Worm (Caenorhabditis elegans) whole organism, L1 larva: ENCODE data around the gene lrx-1.
A peak's percentile ranks its signal among the peaks of the same experiment; 100 is the strongest.

Source experiments
- C04F5.9 ChIP-seq: sonication (generic microtip); optimal IDR thresholded peaks from 2 replicates; lab custom pipeline; 2016; ENCODE audit warnings: missing genetic modification characterization, missing compliant biosample characterization
- C16A3.4 ChIP-seq: fragments of 150-350 bp; optimal IDR thresholded peaks from 2 replicates; lab custom pipeline; 2014; ENCODE audit warnings: missing biosample characterization, missing genetic modification characterization
- C34B4.2 ChIP-seq: sonication (generic microtip); optimal IDR thresholded peaks from 2 replicates; lab custom pipeline; 2017; ENCODE audit warnings: mild to moderate bottlenecking, missing genetic modification characterization, missing compliant biosample characterization
- Y116A8C.19 ChIP-seq: sonication (generic microtip); optimal IDR thresholded peaks from 2 replicates; lab custom pipeline; 2016; ENCODE audit warnings: missing compliant biosample characterization, missing genetic modification characterization, borderline replicate concordance
- aha-1 ChIP-seq: fragments of 150-350 bp; optimal IDR thresholded peaks from 2 replicates; lab custom pipeline; 2014; ENCODE audit warnings: missing biosample characterization, missing genetic modification characterization
- alr-1 ChIP-seq: fragments of 200-800 bp; sonication (Bioruptor generic); optimal IDR thresholded peaks from 2 replicates; lab custom pipeline; 2018; ENCODE audit warnings: borderline replicate concordance, mild to moderate bottlenecking, missing genetic modification characterization, missing compliant biosample characterization
- aly-2 ChIP-seq: fragments of 150-350 bp; optimal IDR thresholded peaks from 2 replicates; lab custom pipeline; 2014; ENCODE audit warnings: missing biosample characterization, missing genetic modification characterization
- blmp-1 ChIP-seq: fragments of 150-350 bp; optimal IDR thresholded peaks from 2 replicates; lab custom pipeline; 2014; ENCODE audit warnings: missing biosample characterization, missing genetic modification characterization
- ces-1 ChIP-seq: fragments of 150-350 bp; optimal IDR thresholded peaks from 2 replicates; lab custom pipeline; 2014; ENCODE audit warnings: missing biosample characterization, missing genetic modification reagents, missing genetic modification characterization
- dsc-1 ChIP-seq: sonication (generic microtip); optimal IDR thresholded peaks from 2 replicates; lab custom pipeline; 2016; ENCODE audit warnings: mild to moderate bottlenecking, missing genetic modification characterization, missing compliant biosample characterization
- egl-13 ChIP-seq: sonication (generic microtip); optimal IDR thresholded peaks from 2 replicates; lab custom pipeline; 2016; ENCODE audit warnings: missing genotype, missing genetic modification reagents, missing genetic modification characterization, missing compliant biosample characterization
- egl-27 ChIP-seq, 2 experiments: fragments of 150-350 bp in 1 of 2; sonication (generic microtip); optimal IDR thresholded peaks; 3 replicates each; lab custom pipeline; 2017 to 2018; ENCODE audit warnings: missing biosample characterization in 2 of 2, missing genetic modification characterization in 2 of 2, missing genetic modification reagents in 2 of 2
- elt-2 ChIP-seq: sonication (generic microtip); optimal IDR thresholded peaks from 2 replicates; lab custom pipeline; 2016; ENCODE audit warnings: missing genetic modification characterization, mild to moderate bottlenecking, inconsistent platforms, missing compliant biosample characterization, missing genetic modification reagents
- elt-3 ChIP-seq, 6 experiments: fragments of 150-350 bp in 1 of 6; sonication (generic microtip); optimal IDR thresholded peaks; 2 replicates each; lab custom pipeline; 2017 to 2018; ENCODE audit warnings: missing biosample characterization in 6 of 6, missing genetic modification characterization in 6 of 6, inconsistent platforms in 1 of 6
- fkh-4 ChIP-seq: sonication (generic microtip); optimal IDR thresholded peaks from 2 replicates; lab custom pipeline; 2016; ENCODE audit warnings: missing compliant biosample characterization, missing genetic modification characterization, borderline replicate concordance
- fos-1 ChIP-seq: fragments of 150-350 bp; optimal IDR thresholded peaks from 2 replicates; lab custom pipeline; 2014; ENCODE audit warnings: missing biosample characterization, missing genetic modification characterization
- grh-1 ChIP-seq: fragments of 200-800 bp; sonication (Bioruptor generic); IDR thresholded peaks from 2 replicates; pipeline ENCODE4 v1.3.6; 2022; ENCODE audit warnings: missing genetic modification reagents, missing genetic modification characterization, missing compliant biosample characterization
- hlh-17 ChIP-seq: fragments of 200-800 bp; sonication (Bioruptor generic); optimal IDR thresholded peaks from 2 replicates; lab custom pipeline; 2018; ENCODE audit warnings: missing genetic modification characterization, mild to moderate bottlenecking, missing compliant biosample characterization, moderate library complexity, borderline replicate concordance
- hlh-4 ChIP-seq: sonication (generic microtip); optimal IDR thresholded peaks from 2 replicates; lab custom pipeline; 2016; ENCODE audit warnings: mild to moderate bottlenecking, missing genetic modification characterization, missing compliant biosample characterization
- hpl-2 ChIP-seq: fragments of 150-350 bp; optimal IDR thresholded peaks from 2 replicates; lab custom pipeline; 2014; ENCODE audit warnings: missing biosample characterization, missing genetic modification reagents, missing genetic modification characterization
- isw-1 ChIP-seq: fragments of 200-800 bp; sonication (Bioruptor generic); IDR thresholded peaks from 2 replicates; pipeline ENCODE4 v1.3.6; 2022; ENCODE audit warnings: missing genetic modification characterization, missing compliant biosample characterization
- jun-1 ChIP-seq: fragments of 150-350 bp; optimal IDR thresholded peaks from 2 replicates; lab custom pipeline; 2014; ENCODE audit warnings: missing biosample characterization, missing genetic modification reagents, missing genetic modification characterization
- lin-14 ChIP-seq: fragments of 200-800 bp; sonication (Bioruptor generic); optimal IDR thresholded peaks from 2 replicates; lab custom pipeline; 2018; ENCODE audit warnings: mild to moderate bottlenecking, missing genetic modification characterization, moderate library complexity, missing compliant biosample characterization
- lin-15B ChIP-seq: fragments of 150-350 bp; sonication (generic microtip); optimal IDR thresholded peaks from 3 replicates; lab custom pipeline; 2014; ENCODE audit warnings: missing biosample characterization, missing genetic modification characterization
- lin-35 ChIP-seq, 2 experiments: fragments of 150-350 bp; optimal IDR thresholded peaks; 2 replicates each; lab custom pipeline; 2014; ENCODE audit warnings: missing biosample characterization in 2 of 2, missing genetic modification characterization in 2 of 2, missing genetic modification reagents in 2 of 2
- lir-3 ChIP-seq: sonication (generic microtip); optimal IDR thresholded peaks from 2 replicates; lab custom pipeline; 2016; ENCODE audit warnings: mild to moderate bottlenecking, missing genetic modification characterization, moderate library complexity, missing compliant biosample characterization; ENCODE audit not compliant: poor library complexity
- lsy-2 ChIP-seq, 2 experiments: fragments of 150-350 bp; optimal IDR thresholded peaks; 2 replicates each; lab custom pipeline; 2014; ENCODE audit warnings: missing biosample characterization in 2 of 2, missing genetic modification characterization in 2 of 2
- mef-2 ChIP-seq: fragments of 150-350 bp; optimal IDR thresholded peaks from 2 replicates; lab custom pipeline; 2014; ENCODE audit warnings: missing biosample characterization, missing genetic modification characterization
- mep-1 ChIP-seq: fragments of 150-350 bp; optimal IDR thresholded peaks from 2 replicates; lab custom pipeline; 2014; ENCODE audit warnings: missing biosample characterization, missing genetic modification characterization
- nhr-11 ChIP-seq: fragments of 150-350 bp; optimal IDR thresholded peaks from 2 replicates; lab custom pipeline; 2014; ENCODE audit warnings: missing biosample characterization, missing genetic modification characterization
- nhr-12 ChIP-seq: sonication (generic microtip); optimal IDR thresholded peaks from 2 replicates; lab custom pipeline; 2017; ENCODE audit warnings: missing biosample characterization, missing genetic modification characterization
- nhr-19 ChIP-seq: fragments of 200-800 bp; sonication (Bioruptor generic); conservative IDR thresholded peaks from 2 replicates; pipeline ENCODE4 v1.3.6; 2022; ENCODE audit warnings: missing genetic modification characterization, missing compliant biosample characterization
- nhr-20 ChIP-seq: sonication (generic microtip); optimal IDR thresholded peaks from 2 replicates; lab custom pipeline; 2016; ENCODE audit warnings: mild to moderate bottlenecking, missing genetic modification characterization, missing compliant biosample characterization
- nhr-28 ChIP-seq: fragments of 150-350 bp; optimal IDR thresholded peaks from 2 replicates; lab custom pipeline; 2014; ENCODE audit warnings: missing biosample characterization, missing genetic modification characterization
- nhr-47 ChIP-seq: sonication (generic microtip); optimal IDR thresholded peaks from 2 replicates; lab custom pipeline; 2016; ENCODE audit warnings: mild to moderate bottlenecking, missing genetic modification characterization, moderate library complexity, missing compliant biosample characterization
- nhr-77 ChIP-seq: fragments of 150-350 bp; optimal IDR thresholded peaks from 2 replicates; lab custom pipeline; 2014; ENCODE audit warnings: missing biosample characterization, missing genetic modification characterization
- nhr-84 ChIP-seq: sonication (generic microtip); optimal IDR thresholded peaks from 2 replicates; lab custom pipeline; 2017; ENCODE audit warnings: missing biosample characterization, missing genetic modification characterization
- pag-3 ChIP-seq: sonication (generic microtip); optimal IDR thresholded peaks from 2 replicates; lab custom pipeline; 2017; ENCODE audit warnings: missing genetic modification characterization, mild to moderate bottlenecking, missing compliant biosample characterization, antibody characterized with exemption, borderline replicate concordance; ENCODE audit not compliant: insufficient read depth
- pax-3 ChIP-seq: fragments of 200-800 bp; sonication (Bioruptor generic); optimal IDR thresholded peaks from 2 replicates; lab custom pipeline; 2018; ENCODE audit warnings: mild to moderate bottlenecking, missing genetic modification characterization, moderate library complexity, missing compliant biosample characterization
- pqm-1 ChIP-seq: sonication (generic microtip); optimal IDR thresholded peaks from 3 replicates; lab custom pipeline; 2017; ENCODE audit warnings: missing biosample characterization, missing genetic modification characterization
- rnt-1 ChIP-seq: sonication (generic microtip); optimal IDR thresholded peaks from 2 replicates; lab custom pipeline; 2016; ENCODE audit warnings: mild to moderate bottlenecking, missing genetic modification characterization, moderate library complexity, missing compliant biosample characterization
- skn-1 ChIP-seq: fragments of 150-350 bp; optimal IDR thresholded peaks from 2 replicates; lab custom pipeline; 2014; ENCODE audit warnings: missing biosample characterization, missing genetic modification characterization
- snpc-4 ChIP-seq: fragments of 150-350 bp; optimal IDR thresholded peaks from 2 replicates; lab custom pipeline; 2014; ENCODE audit warnings: missing biosample characterization, missing genetic modification characterization
- snu-23 ChIP-seq: sonication (generic microtip); optimal IDR thresholded peaks from 2 replicates; lab custom pipeline; 2016; ENCODE audit warnings: missing genetic modification characterization, missing compliant biosample characterization
- sox-4 ChIP-seq: sonication (generic microtip); optimal IDR thresholded peaks from 2 replicates; lab custom pipeline; 2016; ENCODE audit warnings: missing genetic modification characterization, missing compliant biosample characterization
- sptf-1 ChIP-seq: fragments of 150-350 bp; optimal IDR thresholded peaks from 2 replicates; lab custom pipeline; 2014; ENCODE audit warnings: missing biosample characterization, missing genetic modification characterization
- sup-37 ChIP-seq: fragments of 200-800 bp; sonication (Bioruptor generic); optimal IDR thresholded peaks from 2 replicates; lab custom pipeline; 2018; ENCODE audit warnings: mild to moderate bottlenecking, missing genetic modification characterization, missing compliant biosample characterization
- unc-130 ChIP-seq: fragments of 150-350 bp; optimal IDR thresholded peaks from 2 replicates; lab custom pipeline; 2017; ENCODE audit warnings: missing biosample characterization, missing genetic modification characterization, inconsistent platforms
- unc-86 ChIP-seq: sonication (generic microtip); optimal IDR thresholded peaks from 2 replicates; lab custom pipeline; 2016; ENCODE audit warnings: missing genetic modification characterization, missing compliant biosample characterization
- unc-98 ChIP-seq: fragments of 200-800 bp; sonication (Bioruptor generic); IDR thresholded peaks from 2 replicates; pipeline ENCODE4 v1.3.6; 2022; ENCODE audit warnings: missing genetic modification characterization, missing compliant biosample characterization
- xbp-1 ChIP-seq: sonication (generic microtip); optimal IDR thresholded peaks from 2 replicates; lab custom pipeline; 2016; ENCODE audit warnings: missing genetic modification characterization, missing compliant biosample characterization
- ztf-11 ChIP-seq, 2 experiments: sonication (generic microtip); optimal IDR thresholded peaks; 2 replicates each; lab custom pipeline; 2016 to 2017; ENCODE audit warnings: missing genetic modification characterization in 2 of 2, missing biosample characterization in 1 of 2, missing compliant biosample characterization in 1 of 2
- ztf-4 ChIP-seq: fragments of 150-350 bp; optimal IDR thresholded peaks from 2 replicates; lab custom pipeline; 2014; ENCODE audit warnings: missing biosample characterization, missing genetic modification characterization

lrx-1 gene

DNA sequence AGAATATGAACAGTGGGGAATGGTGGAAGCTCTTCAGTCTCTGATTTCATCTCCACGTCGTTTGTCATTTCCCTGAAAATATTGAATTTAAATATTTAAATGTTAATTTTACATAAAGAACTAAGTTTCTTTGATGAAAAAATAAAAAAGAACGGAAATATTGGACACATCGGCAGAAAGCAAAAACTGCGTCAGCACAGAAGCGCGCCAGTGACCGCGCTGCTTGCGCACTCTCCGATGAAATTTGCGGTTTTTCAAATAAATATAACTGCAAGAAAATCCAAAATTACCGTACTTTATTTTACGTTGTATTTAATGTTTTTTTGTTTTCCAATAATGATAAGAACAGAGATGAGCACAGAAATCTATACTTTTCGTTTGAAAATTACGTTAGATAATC lies 39.2 kb downstream of the lrx-1 start, which contains the start of the genes srpa-68 and srh-16 (continued):
- TF ChIP-seq xbp-1 (tag; lab: Kevin White, UChicago), result peak; percentile 93
- TF ChIP-seq C16A3.4 (tag; lab: Kevin White, UChicago), result peak; percentile 93
- TF ChIP-seq snu-23 (GFP tag; lab: Kevin White, UChicago), result peak; percentile 94
- TF ChIP-seq ces-1 (GFP tag; lab: Kevin White, UChicago), result no peak
- TF ChIP-seq unc-86 (tag; lab: Kevin White, UChicago), result peak; percentile 87
- peak; percentile 78 for TF ChIP-seq jun-1 (tag; lab: Kevin White, UChicago)
- TF ChIP-seq nhr-84 (tag; lab: Kevin White, UChicago), result no peak
- TF ChIP-seq nhr-19 (GFP tag; lab: Robert Waterston, UW), result peak; percentile 94
- TF ChIP-seq lin-14 (GFP tag; lab: Kevin White, UChicago), result peak; percentile 89
- peak; percentile 87 for TF ChIP-seq unc-130 (tag; lab: Kevin White, UChicago)
- TF ChIP-seq hlh-4 (tag; lab: Kevin White, UChicago), result peak; percentile 5
- peak; percentile 77 for TF ChIP-seq nhr-77 (tag; lab: Kevin White, UChicago)
- peak; percentile 87 for TF ChIP-seq sox-4
- TF ChIP-seq sup-37 (GFP tag; lab: Kevin White, UChicago), result peak; percentile 89
- no peak for TF ChIP-seq alr-1
- TF ChIP-seq isw-1 (GFP tag; lab: Robert Waterston, UW), result peak; percentile 88
- peak; percentile 96 for TF ChIP-seq nhr-47 (tag; lab: Kevin White, UChicago)
- TF ChIP-seq elt-2 (tag; lab: Kevin White, UChicago), result peak; percentile 86
- TF ChIP-seq dsc-1 (tag; lab: Kevin White, UChicago), result peak; percentile 94
- peak; percentile 52 for TF ChIP-seq hpl-2 (GFP tag; lab: Kevin White, UChicago)
- TF ChIP-seq ztf-4, result peak; percentile 59
- no peak for TF ChIP-seq pag-3 (tag; lab: Kevin White, UChicago)
- TF ChIP-seq lin-15B, result peak; percentile 70
- peak; percentile 68 for TF ChIP-seq lir-3 (tag; lab: Kevin White, UChicago)
- TF ChIP-seq Y116A8C.19 (tag; lab: Kevin White, UChicago), result no peak
- no peak for TF ChIP-seq nhr-12 (tag; lab: Kevin White, UChicago)
- peak; percentile 93 for TF ChIP-seq grh-1 (GFP tag; lab: Robert Waterston, UW)
- TF ChIP-seq sptf-1 (tag; lab: Kevin White, UChicago), result no peak
- peak; percentile 71 for TF ChIP-seq C04F5.9
- peak; percentile 97 for TF ChIP-seq rnt-1
- peak; percentile 82 for TF ChIP-seq aly-2 (tag; lab: Kevin White, UChicago)
- TF ChIP-seq mef-2, result peak; percentile 5
- peak; percentile 27 for TF ChIP-seq aha-1 (tag; lab: Kevin White, UChicago)
- peak; percentile 96 for TF ChIP-seq mep-1 (tag; lab: Kevin White, UChicago)
- TF ChIP-seq nhr-28 (tag; lab: Kevin White, UChicago), result peak; percentile 12
- TF ChIP-seq egl-13 (tag; lab: Kevin White, UChicago), result peak; percentile 88
- TF ChIP-seq pqm-1 (tag; lab: Kevin White, UChicago), result no peak
- peak; percentile 90 for TF ChIP-seq skn-1 (tag; lab: Kevin White, UChicago)
- peak; percentile 71 to 80 for TF ChIP-seq ztf-11 (tag; optimal IDR thresholded peaks at IDR 0.05; lab: Kevin White, UChicago)
- TF ChIP-seq egl-27 (tag; optimal IDR thresholded peaks at IDR 0.05; lab: Kevin White, UChicago), result no peak
- no peak for TF ChIP-seq hlh-17 (GFP tag; lab: Kevin White, UChicago)
- no peak; the same call in 1 of the 2 replicates for TF ChIP-seq unc-98 (GFP tag; lab: Robert Waterston, UW)
- TF ChIP-seq snpc-4, result peak; percentile 87
- TF ChIP-seq lin-35 (GFP tag; optimal IDR thresholded peaks at IDR 0.05; lab: Kevin White, UChicago), result peak; percentile 96 to 99
- TF ChIP-seq pax-3 (tag; lab: Kevin White, UChicago), result peak; percentile 91
- peak; percentile 91 for TF ChIP-seq nhr-11
- no peak for TF ChIP-seq C34B4.2 (tag; lab: Kevin White, UChicago)
- peak; percentile 91 for TF ChIP-seq nhr-20
- TF ChIP-seq fkh-4, result peak; percentile 15
- peak; percentile 94 for TF ChIP-seq lsy-2 (tag; optimal IDR thresholded peaks at IDR 0.05; lab: Kevin White, UChicago)
- TF ChIP-seq blmp-1 (tag; lab: Kevin White, UChicago), result peak; percentile 72
- TF ChIP-seq elt-3 (tag; optimal IDR thresholded peaks at IDR 0.05; lab: Kevin White, UChicago), result peak in 2 of 6 experiments; percentile 86 to 89
- TF ChIP-seq fos-1 (tag; lab: Kevin White, UChicago), result peak; percentile 58
